Fruit fly (Drosophila melanogaster) whole organism, embryonic: ENCODE data around the gene CG13842.

Source experiments
- Ada2b ChIP-seq: fragments of 200-800 bp; sonication (Bioruptor generic); IDR thresholded peaks from 2 replicates; pipeline ENCODE4 v1.3.6; 2022; ENCODE audit warnings: missing biosample characterization, missing genetic modification characterization
- Blimp-1 ChIP-seq: fragments of 200-800 bp; sonication (Bioruptor generic); optimal IDR thresholded peaks from 3 replicates; lab custom pipeline; 2018; ENCODE audit warnings: missing biosample characterization, missing genetic modification characterization, mild to moderate bottlenecking, moderate library complexity, missing genetic modification reagents
- C15 ChIP-seq: fragments of 200-800 bp; sonication (Bioruptor generic); IDR thresholded peaks from 3 replicates; pipeline ENCODE4 v1.3.6; 2022; ENCODE audit warnings: missing biosample characterization, missing genetic modification characterization
- CG10543 ChIP-seq: fragments of 200-800 bp; sonication (Bioruptor generic); optimal IDR thresholded peaks from 3 replicates; lab custom pipeline; 2017; ENCODE audit warnings: missing biosample characterization, mild to moderate bottlenecking, missing genetic modification characterization, moderate library complexity
- CG11456 ChIP-seq: fragments of 200-800 bp; sonication (Bioruptor generic); IDR thresholded peaks from 3 replicates; pipeline ENCODE4 v1.3.6; 2022; ENCODE audit warnings: missing biosample characterization, missing genetic modification characterization
- CG12071 ChIP-seq: fragments of 200-800 bp; sonication (Bioruptor generic); optimal IDR thresholded peaks from 3 replicates; lab custom pipeline; 2018; ENCODE audit warnings: missing biosample characterization, mild to moderate bottlenecking, missing genetic modification characterization
- CG1603 ChIP-seq: fragments of 200-800 bp; sonication (Bioruptor generic); optimal IDR thresholded peaks from 2 replicates; lab custom pipeline; 2019; ENCODE audit warnings: missing biosample characterization, mild to moderate bottlenecking, missing genetic modification characterization, moderate library complexity
- CG17361 ChIP-seq: fragments of 200-800 bp; sonication (Bioruptor generic); IDR thresholded peaks from 3 replicates; pipeline ENCODE4 v1.3.6; 2022; ENCODE audit warnings: missing biosample characterization, missing genetic modification characterization
- CG18011 ChIP-seq: fragments of 200-800 bp; sonication (Bioruptor generic); optimal IDR thresholded peaks from 2 replicates; lab custom pipeline; 2017; ENCODE audit warnings: missing biosample characterization, missing genetic modification characterization, mild to moderate bottlenecking, moderate library complexity, missing genotype
- CG1832 ChIP-seq: fragments of 200-800 bp; sonication (Bioruptor generic); optimal IDR thresholded peaks from 2 replicates; lab custom pipeline; 2017; ENCODE audit warnings: missing biosample characterization, mild to moderate bottlenecking, missing genetic modification characterization, inconsistent platforms
- CG2875 ChIP-seq: fragments of 200-800 bp; sonication (Bioruptor generic); optimal IDR thresholded peaks from 2 replicates; lab custom pipeline; 2017; ENCODE audit warnings: missing biosample characterization, mild to moderate bottlenecking, missing genetic modification characterization, missing genetic modification reagents
- CG31441 ChIP-seq: fragments of 200-800 bp; sonication (Bioruptor generic); IDR thresholded peaks from 2 replicates; pipeline ENCODE4 v1.3.6; 2022; ENCODE audit warnings: missing biosample characterization, missing genetic modification characterization
- CG32767 ChIP-seq: fragments of 200-800 bp; sonication (Bioruptor generic); IDR thresholded peaks from 2 replicates; pipeline ENCODE4 v1.3.6; 2022; ENCODE audit warnings: missing biosample characterization, missing genetic modification characterization
- CG3726 ChIP-seq: fragments of 200-800 bp; sonication (Bioruptor generic); IDR thresholded peaks from 3 replicates; pipeline ENCODE4, ENCODE4 v1.3.6; 2022; ENCODE audit warnings: missing biosample characterization, missing genetic modification characterization
- CG4360 ChIP-seq: fragments of 200-800 bp; sonication (Bioruptor generic); IDR thresholded peaks from 2 replicates; pipeline ENCODE4 v1.3.6; 2022; ENCODE audit warnings: missing biosample characterization, missing genetic modification characterization
- CG7271 ChIP-seq: fragments of 200-800 bp; sonication (Bioruptor generic); optimal IDR thresholded peaks from 2 replicates; lab custom pipeline; 2018; ENCODE audit warnings: missing biosample characterization, mild to moderate bottlenecking, missing genetic modification characterization, moderate library complexity
- CG7357 ChIP-seq: fragments of 200-800 bp; sonication (Bioruptor generic); IDR thresholded peaks from 3 replicates; pipeline ENCODE4 v1.3.6; 2022; ENCODE audit warnings: missing biosample characterization, missing genetic modification characterization
- CG7372 ChIP-seq: fragments of 200-800 bp; sonication (Bioruptor generic); IDR thresholded peaks from 2 replicates; pipeline ENCODE4 v1.3.6; 2022; ENCODE audit warnings: missing biosample characterization, missing genetic modification characterization
- CG8089 ChIP-seq: fragments of 200-800 bp; sonication (Bioruptor generic); optimal IDR thresholded peaks from 3 replicates; lab custom pipeline; 2016; ENCODE audit warnings: missing biosample characterization, missing genetic modification characterization
- Camta ChIP-seq: fragments of 200-800 bp; sonication (Bioruptor generic); optimal IDR thresholded peaks from 2 replicates; lab custom pipeline; 2016; ENCODE audit warnings: missing biosample characterization, missing genetic modification characterization
- CoRest ChIP-seq: fragments of 200-800 bp; sonication (Bioruptor generic); optimal IDR thresholded peaks from 3 replicates; lab custom pipeline; 2018; ENCODE audit warnings: missing biosample characterization, mild to moderate bottlenecking, missing genetic modification characterization, moderate library complexity
- Dbx ChIP-seq: fragments of 200-800 bp; sonication (Bioruptor generic); IDR thresholded peaks from 3 replicates; pipeline ENCODE4 v1.3.6; 2022; ENCODE audit warnings: missing biosample characterization, missing genetic modification characterization
- Dfd ChIP-seq, 2 experiments: fragments of >200 bp; optimal IDR thresholded peaks; 2 replicates each; lab custom pipeline; 2017; ENCODE audit warnings: missing biosample characterization in 2 of 2, missing genetic modification characterization in 2 of 2
- Doc2 ChIP-seq: fragments of 200-800 bp; sonication (Bioruptor generic); IDR thresholded peaks from 2 replicates; pipeline ENCODE4 v1.3.6; 2022; ENCODE audit warnings: missing biosample characterization, missing genetic modification characterization
- Gsc ChIP-seq: fragments of 200-800 bp; sonication (Bioruptor generic); IDR thresholded peaks from 2 replicates; pipeline ENCODE4 v1.3.6; 2022; ENCODE audit warnings: missing biosample characterization, missing genetic modification characterization
- H15 ChIP-seq: fragments of 200-800 bp; sonication (Bioruptor generic); IDR thresholded peaks from 3 replicates; pipeline ENCODE4 v1.3.6; 2022; ENCODE audit warnings: missing biosample characterization, missing genetic modification characterization
- HLH3B ChIP-seq: fragments of 200-800 bp; sonication (Bioruptor generic); IDR thresholded peaks from 2 replicates; pipeline ENCODE4 v1.3.6; 2022; ENCODE audit warnings: missing biosample characterization, missing genetic modification characterization
- HLH54F ChIP-seq: fragments of 200-800 bp; sonication (Bioruptor generic); optimal IDR thresholded peaks from 3 replicates; lab custom pipeline; 2016; ENCODE audit warnings: missing biosample characterization, missing genetic modification characterization
- Hsf ChIP-seq: fragments of 200-800 bp; sonication (Bioruptor generic); optimal IDR thresholded peaks from 3 replicates; lab custom pipeline; 2016; ENCODE audit warnings: missing biosample characterization, missing genetic modification characterization
- Mes4 ChIP-seq: fragments of 200-800 bp; sonication (Bioruptor generic); optimal IDR thresholded peaks from 2 replicates; lab custom pipeline; 2016; ENCODE audit warnings: missing biosample characterization, missing genetic modification characterization
- Neu2 ChIP-seq: fragments of 200-800 bp; sonication (Bioruptor generic); optimal IDR thresholded peaks from 3 replicates; lab custom pipeline; 2016; ENCODE audit warnings: missing biosample characterization, missing genetic modification characterization, borderline replicate concordance
- Opbp ChIP-seq: fragments of 200-800 bp; sonication (Bioruptor generic); IDR thresholded peaks from 3 replicates; pipeline ENCODE4 v1.3.6; 2022; ENCODE audit warnings: missing biosample characterization, missing genetic modification characterization; ENCODE audit not compliant: partially characterized antibody
- Optix ChIP-seq: fragments of 200-800 bp; sonication (Bioruptor generic); IDR thresholded peaks from 3 replicates; pipeline ENCODE4 v1.3.6; 2022; ENCODE audit warnings: missing biosample characterization, missing genetic modification characterization
- bsh ChIP-seq, 2 experiments: fragments of 200-800 bp; sonication (Bioruptor generic); optimal IDR thresholded peaks; 2 replicates each; lab custom pipeline; 2017 to 2018; ENCODE audit warnings: mild to moderate bottlenecking in 2 of 2, missing biosample characterization in 2 of 2, missing genetic modification characterization in 2 of 2, moderate library complexity in 1 of 2
- danr ChIP-seq: fragments of 200-800 bp; sonication (Bioruptor generic); IDR thresholded peaks from 2 replicates; pipeline ENCODE4 v1.3.6; 2022; ENCODE audit warnings: missing biosample characterization, missing genetic modification characterization
- dmrt99B ChIP-seq: fragments of 200-800 bp; sonication (Bioruptor generic); optimal IDR thresholded peaks from 2 replicates; lab custom pipeline; 2018; ENCODE audit warnings: missing biosample characterization, mild to moderate bottlenecking, missing genetic modification characterization, moderate library complexity
- gem ChIP-seq: fragments of 200-800 bp; sonication (Bioruptor generic); optimal IDR thresholded peaks from 2 replicates; lab custom pipeline; 2019; ENCODE audit warnings: missing biosample characterization, mild to moderate bottlenecking, missing genetic modification characterization, moderate library complexity
- gro ChIP-seq: fragments of 200-800 bp; sonication (Bioruptor generic); optimal IDR thresholded peaks from 2 replicates; lab custom pipeline; 2016; ENCODE audit warnings: missing biosample characterization, missing genetic modification characterization
- ken ChIP-seq: fragments of 200-800 bp; sonication (Bioruptor generic); IDR thresholded peaks from 3 replicates; pipeline ENCODE4 v1.3.6; 2022; ENCODE audit warnings: missing biosample characterization, missing genetic modification characterization
- klu ChIP-seq: fragments of 200-800 bp; sonication (Bioruptor generic); IDR thresholded peaks from 2 replicates; pipeline ENCODE4 v1.3.6; 2022; ENCODE audit warnings: missing biosample characterization, missing genetic modification characterization
- lmd ChIP-seq: fragments of 200-800 bp; sonication (Bioruptor generic); IDR thresholded peaks from 2 replicates; pipeline ENCODE4 v1.3.6; 2022; ENCODE audit warnings: missing biosample characterization, missing genetic modification characterization
- nau ChIP-seq: fragments of 200-800 bp; sonication (Bioruptor generic); optimal IDR thresholded peaks from 3 replicates; lab custom pipeline; 2017; ENCODE audit warnings: missing biosample characterization, mild to moderate bottlenecking, missing genetic modification characterization, missing genetic modification reagents
- onecut ChIP-seq: fragments of 200-800 bp; sonication (Bioruptor generic); IDR thresholded peaks from 2 replicates; pipeline ENCODE4 v1.3.6; 2022; ENCODE audit warnings: missing biosample characterization, missing genetic modification characterization
- row ChIP-seq: fragments of 200-800 bp; sonication (Bioruptor generic); IDR thresholded peaks from 3 replicates; pipeline ENCODE4 v1.3.6; 2022; ENCODE audit warnings: missing biosample characterization, missing genetic modification characterization
- sens-2 ChIP-seq: fragments of 200-800 bp; sonication (Bioruptor generic); IDR thresholded peaks from 2 replicates; pipeline ENCODE4 v1.3.6; 2022; ENCODE audit warnings: missing biosample characterization, missing genetic modification characterization
- seq ChIP-seq: fragments of 200-800 bp; sonication (Bioruptor generic); IDR thresholded peaks from 2 replicates; pipeline ENCODE4 v1.3.6; 2022; ENCODE audit warnings: missing biosample characterization, missing genetic modification characterization
- slbo ChIP-seq: fragments of 200-800 bp; sonication (Bioruptor generic); IDR thresholded peaks from 2 replicates; pipeline ENCODE4 v1.3.6; 2022; ENCODE audit warnings: missing biosample characterization, missing genetic modification characterization
- sr ChIP-seq: fragments of 200-800 bp; sonication (Bioruptor generic); IDR thresholded peaks from 3 replicates; pipeline ENCODE4 v1.3.6; 2022; ENCODE audit warnings: missing biosample characterization, missing genetic modification characterization
- ttk ChIP-seq: fragments of 200-800 bp; sonication (Bioruptor generic); IDR thresholded peaks from 2 replicates; pipeline ENCODE4 v2.1.2; 2022; ENCODE audit warnings: missing biosample characterization, missing genetic modification characterization
- tup ChIP-seq: fragments of 200-800 bp; sonication (Bioruptor generic); optimal IDR thresholded peaks from 2 replicates; lab custom pipeline; 2016; ENCODE audit warnings: missing biosample characterization, mild to moderate bottlenecking, missing genetic modification characterization, moderate library complexity
- vfl ChIP-seq: fragments of 200-800 bp; sonication (Bioruptor generic); optimal IDR thresholded peaks from 2 replicates; lab custom pipeline; 2016; ENCODE audit warnings: missing biosample characterization, missing genetic modification characterization
- vvl ChIP-seq: fragments of 200-800 bp; sonication (Bioruptor generic); IDR thresholded peaks from 2 replicates; pipeline ENCODE4 v1.3.6; 2022; ENCODE audit warnings: missing biosample characterization, missing genetic modification characterization

The CG13842 gene

DNA sequence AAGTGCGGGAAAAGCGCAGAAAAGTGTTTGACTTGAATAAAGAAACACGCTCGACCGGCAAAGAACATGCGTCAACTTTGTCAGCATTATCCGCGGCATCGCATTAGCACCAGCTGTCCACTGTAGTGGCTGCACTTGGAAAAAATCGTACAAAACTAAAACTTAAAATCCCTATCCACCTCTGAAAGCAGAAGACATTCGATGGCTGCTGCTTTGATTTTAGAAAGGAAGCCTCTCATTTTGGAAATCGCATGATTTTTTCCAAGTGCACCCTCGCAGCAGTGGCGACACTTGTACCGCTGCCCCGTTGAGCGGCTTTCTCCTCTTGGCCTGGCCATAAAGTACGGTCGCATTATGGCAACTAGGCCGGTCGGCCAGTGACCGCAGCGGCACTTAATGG lies 42.8 kb downstream of the CG13842 start (continued):
- no peak for TF ChIP-seq tup (GFP tag; lab: Kevin White, UChicago)
- TF ChIP-seq Camta = no peak
- 0 out of 2 replicates have a peak, but pooled peaks have one; percentile 44 for TF ChIP-seq seq (GFP tag; lab: Robert Waterston, UW)
- TF ChIP-seq ken (GFP tag; lab: Robert Waterston, UW) = peak; percentile 66; the same call in 2 of the 3 replicates
- no peak for TF ChIP-seq CG4360 (GFP tag; lab: Robert Waterston, UW)
- TF ChIP-seq gro (GFP tag; lab: Kevin White, UChicago) = no peak
- peak; percentile 39 for TF ChIP-seq CG2875 (GFP tag; lab: Kevin White, UChicago)
- peak; percentile 27; the same call in 1 of the 2 replicates for TF ChIP-seq sens-2 (GFP tag; lab: Robert Waterston, UW)
- no peak for TF ChIP-seq CG1832 (GFP tag; lab: Kevin White, UChicago)
- peak; percentile 52 for TF ChIP-seq vvl (GFP tag; lab: Robert Waterston, UW)
- peak; percentile 40 to 75 for TF ChIP-seq bsh (GFP tag; optimal IDR thresholded peaks at IDR 0.05; lab: Kevin White, UChicago)
- TF ChIP-seq lmd = peak; percentile 55
- TF ChIP-seq Dbx (GFP tag; lab: Robert Waterston, UW) = peak; percentile 46; the same call in 1 of the 3 replicates
- TF ChIP-seq nau (GFP tag; lab: Kevin White, UChicago) = no peak
- TF ChIP-seq Neu2 (GFP tag; lab: Kevin White, UChicago) = no peak
- no peak for TF ChIP-seq klu (GFP tag; lab: Robert Waterston, UW)
- TF ChIP-seq H15 = 0 out of 3 replicates have a peak, but pooled peaks have one; percentile 38
- TF ChIP-seq danr = peak; percentile 26; the same call in 1 of the 2 replicates
- peak; percentile 63 for TF ChIP-seq gem (tag; lab: Kevin White, UChicago)
- peak; percentile 62; the same call in 1 of the 3 replicates for TF ChIP-seq CG11456 (GFP tag; lab: Robert Waterston, UW)
- TF ChIP-seq CoRest (tag; lab: Kevin White, UChicago) = peak; percentile 19
- peak; percentile 63 for TF ChIP-seq Blimp-1 (GFP tag; lab: Kevin White, UChicago)
- TF ChIP-seq CG7357 (GFP tag; lab: Robert Waterston, UW) = no peak
- TF ChIP-seq CG10543 (GFP tag; lab: Kevin White, UChicago) = no peak
- peak; percentile 54 for TF ChIP-seq dmrt99B (tag; lab: Kevin White, UChicago)
- TF ChIP-seq CG18011 (GFP tag; lab: Kevin White, UChicago) = peak; percentile 8
- no peak for TF ChIP-seq vfl (GFP tag; lab: Kevin White, UChicago)
- peak; percentile 76 for TF ChIP-seq slbo (GFP tag; lab: Robert Waterston, UW)
- TF ChIP-seq CG3726 (GFP tag; lab: Robert Waterston, UW) = no peak
- peak; percentile 77 for TF ChIP-seq Optix (GFP tag; lab: Robert Waterston, UW)
- TF ChIP-seq Mes4 = peak; percentile 16
- peak; percentile 16 for TF ChIP-seq HLH54F (GFP tag; lab: Kevin White, UChicago)
- 0 out of 3 replicates have a peak, but pooled peaks have one; percentile 22 for TF ChIP-seq CG17361
- TF ChIP-seq CG32767 (GFP tag; lab: Robert Waterston, UW) = 0 out of 2 replicates have a peak, but pooled peaks have one; percentile 25
- TF ChIP-seq CG8089 (GFP tag; lab: Kevin White, UChicago) = peak; percentile 22
- peak; percentile 41 for TF ChIP-seq Hsf (GFP tag; lab: Kevin White, UChicago)
- TF ChIP-seq CG1603 = peak; percentile 68

DNA sequence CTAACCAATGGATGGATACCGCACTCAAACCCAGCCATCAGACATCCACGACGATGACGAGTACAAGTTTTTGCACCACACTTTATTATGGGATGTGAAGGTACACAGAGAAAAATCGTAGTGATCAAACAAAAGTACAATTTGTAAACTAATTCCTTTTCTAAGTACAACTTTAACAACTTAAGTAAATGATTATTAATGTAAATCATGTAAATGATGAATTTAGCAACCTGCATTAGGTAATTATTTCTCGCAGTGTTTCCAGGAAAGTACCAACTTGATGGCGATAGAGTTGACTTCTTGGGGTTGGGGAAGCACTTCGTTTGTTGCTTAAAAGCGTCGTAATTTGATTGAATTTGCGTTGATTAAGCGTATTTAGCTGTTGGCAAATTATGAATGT lies 44.0 kb downstream of the CG13842 start:
- TF ChIP-seq CG7372 (GFP tag; lab: Robert Waterston, UW) (peak; percentile 35; the same call in 1 of the 2 replicates), CG12071 (GFP tag; lab: Kevin White, UChicago) (peak; percentile 58), HLH3B (peak; percentile 60; the same call in 1 of the 2 replicates), CG7271 (tag; lab: Kevin White, UChicago) (no peak), vvl (GFP tag; lab: Robert Waterston, UW) (peak; percentile 43; the same call in 1 of the 2 replicates), sr (no peak), CG31441 (peak; percentile 59), ttk (peak; percentile 40; the same call in 1 of the 2 replicates), klu (GFP tag; lab: Robert Waterston, UW) (no peak), Ada2b (GFP tag; lab: Robert Waterston, UW) (peak; percentile 63; the same call in 1 of the 2 replicates), Dfd (GFP tag; optimal IDR thresholded peaks at IDR 0.05; lab: Kevin White, UChicago) (no peak), Gsc (GFP tag; lab: Robert Waterston, UW) (no peak), C15 (GFP tag; lab: Robert Waterston, UW) (no peak), row (GFP tag; lab: Robert Waterston, UW) (peak; percentile 85), onecut (GFP tag; lab: Robert Waterston, UW) (peak; percentile 48; the same call in 1 of the 2 replicates), Opbp (GFP tag; lab: Robert Waterston, UW) (no peak), Doc2 (no peak)
